Worm (Caenorhabditis elegans) whole organism, L1 larva: Measurements from ENCODE around the gene T14G12.6.

Source experiments
- C16A3.4 ChIP-seq: fragments of 150-350 bp; optimal IDR thresholded peaks from 2 replicates; lab custom pipeline; 2014; ENCODE audit warnings: missing biosample characterization, missing genetic modification characterization
- Y116A8C.19 ChIP-seq: sonication (generic microtip); optimal IDR thresholded peaks from 2 replicates; lab custom pipeline; 2016; ENCODE audit warnings: missing compliant biosample characterization, missing genetic modification characterization, borderline replicate concordance
- aha-1 ChIP-seq: fragments of 150-350 bp; optimal IDR thresholded peaks from 2 replicates; lab custom pipeline; 2014; ENCODE audit warnings: missing biosample characterization, missing genetic modification characterization
- alr-1 ChIP-seq: fragments of 200-800 bp; sonication (Bioruptor generic); optimal IDR thresholded peaks from 2 replicates; lab custom pipeline; 2018; ENCODE audit warnings: borderline replicate concordance, mild to moderate bottlenecking, missing genetic modification characterization, missing compliant biosample characterization
- aly-2 ChIP-seq: fragments of 150-350 bp; optimal IDR thresholded peaks from 2 replicates; lab custom pipeline; 2014; ENCODE audit warnings: missing biosample characterization, missing genetic modification characterization
- ceh-82 ChIP-seq, 3 experiments: fragments of 150-350 bp in 1 of 3; sonication (generic microtip) in 2 of 3; optimal IDR thresholded peaks; 2 replicates each; lab custom pipeline; 2014 to 2017; ENCODE audit warnings: missing biosample characterization in 3 of 3, missing genetic modification characterization in 3 of 3
- dpl-1 ChIP-seq, 3 experiments: fragments of 150-350 bp in 2 of 3; sonication (generic microtip) in 1 of 3; optimal IDR thresholded peaks; 2 replicates each; lab custom pipeline; 2014 to 2017; ENCODE audit warnings: missing biosample characterization in 3 of 3, missing genetic modification characterization in 3 of 3, missing genetic modification reagents in 3 of 3
- dsc-1 ChIP-seq: sonication (generic microtip); optimal IDR thresholded peaks from 2 replicates; lab custom pipeline; 2016; ENCODE audit warnings: mild to moderate bottlenecking, missing genetic modification characterization, missing compliant biosample characterization
- efl-1 ChIP-seq, 4 experiments: fragments of 150-350 bp; optimal IDR thresholded peaks in 3 of 4; peaks in 1 of 4; 1 replicate in 1 of 4; 2 replicates in 3 of 4; lab custom pipeline; 2014; ENCODE audit warnings: missing biosample characterization in 2 of 4, missing genetic modification characterization in 2 of 4, missing genetic modification reagents in 2 of 4
- egl-13 ChIP-seq: sonication (generic microtip); optimal IDR thresholded peaks from 2 replicates; lab custom pipeline; 2016; ENCODE audit warnings: missing genotype, missing genetic modification reagents, missing genetic modification characterization, missing compliant biosample characterization
- elt-3 ChIP-seq, 6 experiments: fragments of 150-350 bp in 1 of 6; sonication (generic microtip); optimal IDR thresholded peaks; 2 replicates each; lab custom pipeline; 2017 to 2018; ENCODE audit warnings: missing biosample characterization in 6 of 6, missing genetic modification characterization in 6 of 6, inconsistent platforms in 1 of 6
- ets-5 ChIP-seq: fragments of 200-800 bp; sonication (Bioruptor generic); IDR thresholded peaks from 2 replicates; pipeline ENCODE4 v1.3.6; 2022; ENCODE audit warnings: missing genetic modification characterization, missing compliant biosample characterization
- fkh-10 ChIP-seq: sonication (generic microtip); optimal IDR thresholded peaks from 2 replicates; lab custom pipeline; 2017; ENCODE audit warnings: missing biosample characterization, missing genetic modification reagents, missing genetic modification characterization
- fos-1 ChIP-seq: fragments of 150-350 bp; optimal IDR thresholded peaks from 2 replicates; lab custom pipeline; 2014; ENCODE audit warnings: missing biosample characterization, missing genetic modification characterization
- grh-1 ChIP-seq: fragments of 200-800 bp; sonication (Bioruptor generic); IDR thresholded peaks from 2 replicates; pipeline ENCODE4 v1.3.6; 2022; ENCODE audit warnings: missing genetic modification reagents, missing genetic modification characterization, missing compliant biosample characterization
- hpl-2 ChIP-seq: fragments of 150-350 bp; optimal IDR thresholded peaks from 2 replicates; lab custom pipeline; 2014; ENCODE audit warnings: missing biosample characterization, missing genetic modification reagents, missing genetic modification characterization
- irx-1 ChIP-seq: sonication (generic microtip); optimal IDR thresholded peaks from 2 replicates; lab custom pipeline; 2016; ENCODE audit warnings: missing genetic modification characterization, missing compliant biosample characterization
- lin-14 ChIP-seq: fragments of 200-800 bp; sonication (Bioruptor generic); optimal IDR thresholded peaks from 2 replicates; lab custom pipeline; 2018; ENCODE audit warnings: mild to moderate bottlenecking, missing genetic modification characterization, moderate library complexity, missing compliant biosample characterization
- lin-15B ChIP-seq: fragments of 150-350 bp; sonication (generic microtip); optimal IDR thresholded peaks from 3 replicates; lab custom pipeline; 2014; ENCODE audit warnings: missing biosample characterization, missing genetic modification characterization
- lin-35 ChIP-seq, 2 experiments: fragments of 150-350 bp; optimal IDR thresholded peaks; 2 replicates each; lab custom pipeline; 2014; ENCODE audit warnings: missing biosample characterization in 2 of 2, missing genetic modification characterization in 2 of 2, missing genetic modification reagents in 2 of 2
- lir-3 ChIP-seq: sonication (generic microtip); optimal IDR thresholded peaks from 2 replicates; lab custom pipeline; 2016; ENCODE audit warnings: mild to moderate bottlenecking, missing genetic modification characterization, moderate library complexity, missing compliant biosample characterization; ENCODE audit not compliant: poor library complexity
- lsy-2 ChIP-seq, 2 experiments: fragments of 150-350 bp; optimal IDR thresholded peaks; 2 replicates each; lab custom pipeline; 2014; ENCODE audit warnings: missing biosample characterization in 2 of 2, missing genetic modification characterization in 2 of 2
- mab-9 ChIP-seq: fragments of 200-800 bp; sonication (Bioruptor generic); IDR thresholded peaks from 2 replicates; pipeline ENCODE4 v1.3.6; 2022; ENCODE audit warnings: missing genetic modification reagents, missing genetic modification characterization, missing compliant biosample characterization
- nhr-20 ChIP-seq: sonication (generic microtip); optimal IDR thresholded peaks from 2 replicates; lab custom pipeline; 2016; ENCODE audit warnings: mild to moderate bottlenecking, missing genetic modification characterization, missing compliant biosample characterization
- nhr-76 ChIP-seq: sonication (generic microtip); optimal IDR thresholded peaks from 2 replicates; lab custom pipeline; 2017; ENCODE audit warnings: missing biosample characterization, missing genetic modification characterization
- nhr-77 ChIP-seq: fragments of 150-350 bp; optimal IDR thresholded peaks from 2 replicates; lab custom pipeline; 2014; ENCODE audit warnings: missing biosample characterization, missing genetic modification characterization
- sox-4 ChIP-seq: sonication (generic microtip); optimal IDR thresholded peaks from 2 replicates; lab custom pipeline; 2016; ENCODE audit warnings: missing genetic modification characterization, missing compliant biosample characterization
- tbx-2 ChIP-seq: sonication (generic microtip); optimal IDR thresholded peaks from 2 replicates; lab custom pipeline; 2016; ENCODE audit warnings: missing genetic modification characterization, missing compliant biosample characterization
- tlp-1 ChIP-seq: fragments of 150-350 bp; optimal IDR thresholded peaks from 2 replicates; lab custom pipeline; 2014; ENCODE audit warnings: missing biosample characterization, missing genetic modification characterization
- unc-130 ChIP-seq: fragments of 150-350 bp; optimal IDR thresholded peaks from 2 replicates; lab custom pipeline; 2017; ENCODE audit warnings: missing biosample characterization, missing genetic modification characterization, inconsistent platforms
- unc-98 ChIP-seq: fragments of 200-800 bp; sonication (Bioruptor generic); IDR thresholded peaks from 2 replicates; pipeline ENCODE4 v1.3.6; 2022; ENCODE audit warnings: missing genetic modification characterization, missing compliant biosample characterization
- xbp-1 ChIP-seq: sonication (generic microtip); optimal IDR thresholded peaks from 2 replicates; lab custom pipeline; 2016; ENCODE audit warnings: missing genetic modification characterization, missing compliant biosample characterization
- zip-4 ChIP-seq: fragments of 200-800 bp; sonication (Bioruptor generic); optimal IDR thresholded peaks from 2 replicates; lab custom pipeline; 2018; ENCODE audit warnings: mild to moderate bottlenecking, missing genetic modification characterization, moderate library complexity, missing compliant biosample characterization

The T14G12.6 gene

ce11 chrX:3803314-3803713 lies 44.1 kb upstream of the T14G12.6 start, which contains the start of gene F35A5.8 (continued):
- TF ChIP-seq aha-1 (tag; lab: Kevin White, UChicago): peak; percentile 22
- TF ChIP-seq aly-2: peak; percentile 0
- peak; percentile 84 for TF ChIP-seq xbp-1
- TF ChIP-seq dpl-1 (GFP tag; optimal IDR thresholded peaks at IDR 0.05; lab: Kevin White, UChicago): peak; percentile 60 to 75 (median 69)
- TF ChIP-seq egl-13: peak; percentile 66

- TF ChIP-seq lin-14: peak; percentile 61
- peak; percentile 69 for TF ChIP-seq fkh-10 (GFP tag; lab: Kevin White, UChicago)
- TF ChIP-seq ceh-82 (tag; optimal IDR thresholded peaks at IDR 0.05; lab: Kevin White, UChicago): peak in 2 of 3 experiments; percentile 14 to 48
- no peak for TF ChIP-seq zip-4 (GFP tag; lab: Kevin White, UChicago)
- TF ChIP-seq egl-13: peak; percentile 35
These were observed 43.5 kb upstream of the T14G12.6 start for ce11 chrX:3802743-3803142.

- TF ChIP-seq ets-5 (GFP tag; lab: Robert Waterston, UW) (no peak), alr-1 (no peak), dsc-1 (tag; lab: Kevin White, UChicago) (no peak), nhr-77 (tag; lab: Kevin White, UChicago) (no peak), mab-9 (GFP tag; lab: Robert Waterston, UW) (no peak), fkh-10 (GFP tag; lab: Kevin White, UChicago) (no peak), Y116A8C.19 (tag; lab: Kevin White, UChicago) (no peak), irx-1 (tag; lab: Kevin White, UChicago) (no peak), fos-1 (tag; lab: Kevin White, UChicago) (no peak), ceh-82 (tag; optimal IDR thresholded peaks at IDR 0.05; lab: Kevin White, UChicago) (no peak), lin-35 (GFP tag; optimal IDR thresholded peaks at IDR 0.05; lab: Kevin White, UChicago) (no peak), C16A3.4 (tag; lab: Kevin White, UChicago) (no peak), sox-4 (no peak), tlp-1 (tag; lab: Kevin White, UChicago) (no peak), lin-15B (tag; lab: Kevin White, UChicago) (no peak), aha-1 (tag; lab: Kevin White, UChicago) (no peak), nhr-20 (tag; lab: Kevin White, UChicago) (no peak)
These were observed 39.0 kb upstream of the T14G12.6 start for ce11 chrX:3798288-3798687.

- TF ChIP-seq tbx-2 (tag; lab: Kevin White, UChicago): no peak
- no peak for TF ChIP-seq lin-14
- no peak for TF ChIP-seq hpl-2 (GFP tag; lab: Kevin White, UChicago)
- TF ChIP-seq lir-3 (tag; lab: Kevin White, UChicago): no peak
- TF ChIP-seq nhr-20 (tag; lab: Kevin White, UChicago): no peak
- no peak for TF ChIP-seq fkh-10 (GFP tag; lab: Kevin White, UChicago)
- TF ChIP-seq ets-5 (GFP tag; lab: Robert Waterston, UW): no peak
- TF ChIP-seq elt-3 (tag; optimal IDR thresholded peaks at IDR 0.05; lab: Kevin White, UChicago): no peak
- no peak for TF ChIP-seq grh-1 (GFP tag; lab: Robert Waterston, UW)
- TF ChIP-seq, all 84 proteins: peak for 0
These were observed 38.6 kb upstream of the T14G12.6 start, which contains the start of gene abu-10 for ce11 chrX:3797882-3798281. abu-10 (plus strand) TSS chrX:3798182.

- TF ChIP-seq lsy-2 (tag; optimal IDR thresholded peaks at IDR 0.05; lab: Kevin White, UChicago) (no peak), mab-9 (GFP tag; lab: Robert Waterston, UW) (no peak), unc-98 (GFP tag; lab: Robert Waterston, UW) (no peak), unc-130 (tag; lab: Kevin White, UChicago) (no peak), efl-1 (optimal IDR thresholded peaks at IDR 0.05; lab: Kevin White, UChicago) (no peak), efl-1 (GFP tag; optimal IDR thresholded peaks at IDR 0.05 in 1 of 2; lab: Kevin White, UChicago) (no peak), nhr-76 (tag; lab: Kevin White, UChicago) (no peak)
These were observed 36.4 kb upstream of the T14G12.6 start, which contains the start of gene F35A5.5 for ce11 chrX:3795642-3796041. F35A5.5 (minus strand) TSS chrX:3795742.
